Worm (Caenorhabditis elegans): Measurements from ENCODE around the gene cyp-35B1.

The cyp-35B1 gene

ce11 chrV:3979819-3980218, 41.0 kb downstream of the cyp-35B1 start, which contains the start of gene nlp-31:
Gene nlp-31 (plus strand): TSS chrV:3980055.
- no peak for TF ChIP-seq lin-13 (GFP tag; optimal IDR thresholded peaks at IDR 0.05)
- TF ChIP-seq lin-15B (tag; optimal IDR thresholded peaks at IDR 0.05), result no peak
- no peak for TF ChIP-seq nhr-48 (tag; optimal IDR thresholded peaks at IDR 0.05)
- no peak for TF ChIP-seq vab-7 (GFP tag; IDR thresholded peaks at IDR 0.05)
- TF ChIP-seq nhr-10 (tag; optimal IDR thresholded peaks at IDR 0.05), result peak; percentile 71
- TF ChIP-seq lir-3 (tag; optimal IDR thresholded peaks at IDR 0.05), result no peak
- no peak for TF ChIP-seq Y105C5A.15 (GFP tag; IDR thresholded peaks at IDR 0.05)
- TF ChIP-seq cey-2 (tag; optimal IDR thresholded peaks at IDR 0.05; ENCODE audit: borderline replicate concordance, insufficient read depth), result no peak
- TF ChIP-seq D1046.2 (GFP tag; IDR thresholded peaks at IDR 0.05), result no peak
- TF ChIP-seq dve-1 (tag; optimal IDR thresholded peaks at IDR 0.05; ENCODE audit: insufficient read depth), result no peak
- TF ChIP-seq madf-5 (GFP tag; IDR thresholded peaks at IDR 0.05), result no peak
- peak; percentile 74 for TF ChIP-seq nhr-25 (tag; optimal IDR thresholded peaks at IDR 0.05; ENCODE audit: borderline replicate concordance, insufficient read depth)
- no peak for TF ChIP-seq nhr-41 (GFP tag; IDR thresholded peaks at IDR 0.05)
- TF ChIP-seq lin-39 (tag; optimal IDR thresholded peaks at IDR 0.05), result no peak
- TF ChIP-seq dmd-6 (GFP tag; IDR thresholded peaks at IDR 0.05), result 0 out of 2 replicates have a peak, but pooled peaks have one; percentile 17
- TF ChIP-seq mxl-3 (GFP tag; optimal IDR thresholded peaks at IDR 0.05), result peak; percentile 68
- TF ChIP-seq gei-8 (GFP tag; optimal IDR thresholded peaks at IDR 0.05), result no peak
- no peak for TF ChIP-seq php-3 (GFP tag; IDR thresholded peaks at IDR 0.05)
- TF ChIP-seq nhr-42 (GFP tag; IDR thresholded peaks at IDR 0.05), result no peak
- TF ChIP-seq zfp-3 (GFP tag; conservative IDR thresholded peaks at IDR 0.05), result no peak
- no peak for TF ChIP-seq set-16 (GFP tag; IDR thresholded peaks at IDR 0.05)
- TF ChIP-seq madf-9 (GFP tag; conservative IDR thresholded peaks at IDR 0.05), result no peak
- TF ChIP-seq hif-1 (tag; optimal IDR thresholded peaks at IDR 0.05), result no peak
- no peak for TF ChIP-seq ZK546.5 (tag; optimal IDR thresholded peaks at IDR 0.05)
- no peak for TF ChIP-seq ctbp-1 (GFP tag; IDR thresholded peaks at IDR 0.05)
- no peak for TF ChIP-seq fkh-10 (GFP tag; optimal IDR thresholded peaks at IDR 0.05)
- TF ChIP-seq hmg-1.1 (GFP tag; IDR thresholded peaks at IDR 0.05), result no peak
- TF ChIP-seq ztf-11 (tag; optimal IDR thresholded peaks at IDR 0.05), result no peak
- 0 out of 2 replicates have a peak, but pooled peaks have one; percentile 14 for TF ChIP-seq ceh-20 (GFP tag; IDR thresholded peaks at IDR 0.05)
- TF ChIP-seq snpc-1.2 (GFP tag; IDR thresholded peaks at IDR 0.05), result no peak
- TF ChIP-seq nhr-28 (tag; optimal IDR thresholded peaks at IDR 0.05), result peak; percentile 74
- no peak for TF ChIP-seq sdz-12 (GFP tag; optimal IDR thresholded peaks at IDR 0.05)
- TF ChIP-seq mes-2 (tag; optimal IDR thresholded peaks at IDR 0.05; ENCODE audit: poor library complexity, severe bottlenecking), result no peak
- no peak for TF ChIP-seq jun-1 (tag; optimal IDR thresholded peaks at IDR 0.05)
- TF ChIP-seq tag-97 (GFP tag; IDR thresholded peaks at IDR 0.05), result no peak
- no peak for TF ChIP-seq Y75B8A.6 (GFP tag; IDR thresholded peaks at IDR 0.05)
- TF ChIP-seq duxl-1 (tag; optimal IDR thresholded peaks at IDR 0.05; ENCODE audit: poor library complexity), result no peak
- no peak for TF ChIP-seq lin-38 (GFP tag; IDR thresholded peaks at IDR 0.05)
- no peak for TF ChIP-seq dmd-8 (GFP tag; IDR thresholded peaks at IDR 0.05)
- no peak for TF ChIP-seq ztf-7 (tag; optimal IDR thresholded peaks at IDR 0.05)
- TF ChIP-seq T20F7.1 (GFP tag; optimal IDR thresholded peaks at IDR 0.05), result no peak
- peak in 1 of 2 experiments; percentile 63 for TF ChIP-seq unc-62 (GFP tag; optimal IDR thresholded peaks at IDR 0.05 in 1 of 2)
- TF ChIP-seq unc-62 (tag; optimal IDR thresholded peaks at IDR 0.05), result no peak
- no peak for TF ChIP-seq aha-1 (tag)
- TF ChIP-seq unc-130 (GFP tag; optimal IDR thresholded peaks at IDR 0.05), result no peak
- TF ChIP-seq dmd-9 (GFP tag; IDR thresholded peaks at IDR 0.05), result no peak
- TF ChIP-seq skn-1 (tag; optimal IDR thresholded peaks at IDR 0.05), result no peak
- TF ChIP-seq hlh-11 (tag; optimal IDR thresholded peaks at IDR 0.05), result peak; percentile 79
- TF ChIP-seq spr-3 (GFP tag; optimal IDR thresholded peaks at IDR 0.05), result no peak
- no peak for TF ChIP-seq F44E2.7 (GFP tag; IDR thresholded peaks at IDR 0.05)
- peak; percentile 30 for TF ChIP-seq hlh-30 (tag; optimal IDR thresholded peaks at IDR 0.05; ENCODE audit: insufficient read depth)

Measured in whole organism, L4 larva.